Worm (Caenorhabditis elegans) whole organism, mixed stage, embryonic: ENCODE data around the gene efl-3.

Experiments used
- M03D4.4 ChIP-seq: sonication (generic microtip); optimal IDR thresholded peaks from 2 replicates; lab custom pipeline; 2017; ENCODE audit warnings: mild to moderate bottlenecking, missing genetic modification characterization, missing compliant biosample characterization
- bed-3 ChIP-seq: fragments of 200-800 bp; sonication (Bioruptor generic); optimal IDR thresholded peaks from 3 replicates; lab custom pipeline; 2018; ENCODE audit warnings: mild to moderate bottlenecking, missing genetic modification characterization, moderate library complexity, missing compliant biosample characterization
- blmp-1 ChIP-seq: fragments of 150-350 bp; optimal IDR thresholded peaks from 2 replicates; lab custom pipeline; 2014; ENCODE audit warnings: missing biosample characterization, missing genetic modification characterization
- ceh-39 ChIP-seq: fragments of 150-350 bp; optimal IDR thresholded peaks from 2 replicates; lab custom pipeline; 2014; ENCODE audit warnings: missing biosample characterization, missing genetic modification characterization
- ceh-43 ChIP-seq: fragments of 200-800 bp; sonication (Bioruptor generic); optimal IDR thresholded peaks from 2 replicates; lab custom pipeline; 2018; ENCODE audit warnings: mild to moderate bottlenecking, missing genetic modification characterization, moderate library complexity, missing compliant biosample characterization
- ceh-83 ChIP-seq: fragments of 200-800 bp; sonication (Bioruptor generic); optimal IDR thresholded peaks from 2 replicates; lab custom pipeline; 2018; ENCODE audit warnings: mild to moderate bottlenecking, missing genetic modification characterization, missing compliant biosample characterization
- ces-1 ChIP-seq: fragments of 150-350 bp; optimal IDR thresholded peaks from 2 replicates; lab custom pipeline; 2014; ENCODE audit warnings: missing biosample characterization, missing genetic modification reagents, missing genetic modification characterization
- cnd-1 ChIP-seq: fragments of 200-800 bp; sonication (Bioruptor generic); optimal IDR thresholded peaks from 2 replicates; lab custom pipeline; 2018; ENCODE audit warnings: mild to moderate bottlenecking, missing genetic modification characterization, missing compliant biosample characterization
- drap-1 ChIP-seq: fragments of 200-800 bp; sonication (Bioruptor generic); optimal IDR thresholded peaks from 3 replicates; lab custom pipeline; 2018; ENCODE audit warnings: mild to moderate bottlenecking, missing genetic modification characterization, missing compliant biosample characterization
- elt-1 ChIP-seq: sonication (generic microtip); optimal IDR thresholded peaks from 2 replicates; lab custom pipeline; 2017; ENCODE audit warnings: missing genetic modification characterization, mild to moderate bottlenecking, missing compliant biosample characterization, antibody characterized with exemption, moderate library complexity, borderline replicate concordance; ENCODE audit not compliant: insufficient read depth
- elt-3 ChIP-seq: fragments of 150-350 bp; optimal IDR thresholded peaks from 2 replicates; lab custom pipeline; 2014; ENCODE audit warnings: missing biosample characterization, missing genetic modification characterization
- flh-1 ChIP-seq: fragments of 200-800 bp; sonication (Bioruptor generic); optimal IDR thresholded peaks from 2 replicates; lab custom pipeline; 2018; ENCODE audit warnings: mild to moderate bottlenecking, missing genetic modification characterization, moderate library complexity, missing compliant biosample characterization
- ham-2 ChIP-seq: fragments of 200-800 bp; sonication (Bioruptor generic); optimal IDR thresholded peaks from 2 replicates; lab custom pipeline; 2018; ENCODE audit warnings: mild to moderate bottlenecking, missing genetic modification characterization, missing compliant biosample characterization
- hlh-1 ChIP-seq: fragments of 150-350 bp; optimal IDR thresholded peaks from 2 replicates; lab custom pipeline; 2014; ENCODE audit warnings: missing biosample characterization, missing genetic modification reagents, missing genetic modification characterization
- lin-13 ChIP-seq: fragments of 150-350 bp; optimal IDR thresholded peaks from 2 replicates; lab custom pipeline; 2014; ENCODE audit warnings: missing biosample characterization, missing genetic modification characterization
- lin-32 ChIP-seq: fragments of 200-800 bp; sonication (Bioruptor generic); optimal IDR thresholded peaks from 2 replicates; lab custom pipeline; 2018; ENCODE audit warnings: mild to moderate bottlenecking, missing genetic modification characterization, missing compliant biosample characterization
- lsy-2 ChIP-seq: fragments of 150-350 bp; optimal IDR thresholded peaks from 2 replicates; lab custom pipeline; 2014; ENCODE audit warnings: missing biosample characterization, missing genetic modification characterization
- mab-5 ChIP-seq: fragments of 150-350 bp; optimal IDR thresholded peaks from 2 replicates; lab custom pipeline; 2014; ENCODE audit warnings: missing biosample characterization, missing genetic modification characterization
- mep-1 ChIP-seq: fragments of 150-350 bp; optimal IDR thresholded peaks from 2 replicates; lab custom pipeline; 2017; ENCODE audit warnings: missing biosample characterization, missing genetic modification reagents, missing genetic modification characterization, inconsistent platforms
- mls-2 ChIP-seq: sonication (generic microtip); optimal IDR thresholded peaks from 2 replicates; lab custom pipeline; 2016; ENCODE audit warnings: mild to moderate bottlenecking, missing genetic modification characterization, moderate library complexity, missing compliant biosample characterization
- nhr-12 ChIP-seq: fragments of 150-350 bp; optimal IDR thresholded peaks from 2 replicates; lab custom pipeline; 2014; ENCODE audit warnings: missing biosample characterization, missing genetic modification characterization
- nhr-2 ChIP-seq: fragments of 150-350 bp; optimal IDR thresholded peaks from 2 replicates; lab custom pipeline; 2014; ENCODE audit warnings: missing biosample characterization, missing genetic modification characterization
- nhr-237 ChIP-seq: fragments of 150-350 bp; optimal IDR thresholded peaks from 2 replicates; lab custom pipeline; 2014; ENCODE audit warnings: missing biosample characterization, missing genetic modification characterization
- nhr-28 ChIP-seq: fragments of 150-350 bp; optimal IDR thresholded peaks from 2 replicates; lab custom pipeline; 2014; ENCODE audit warnings: missing biosample characterization, missing genetic modification characterization
- nhr-76 ChIP-seq: sonication (generic microtip); optimal IDR thresholded peaks from 2 replicates; lab custom pipeline; 2017; ENCODE audit warnings: missing biosample characterization, missing genetic modification characterization
- pha-4 ChIP-seq: fragments of 150-350 bp; optimal IDR thresholded peaks from 2 replicates; lab custom pipeline; 2018; ENCODE audit warnings: missing biosample characterization, missing genetic modification reagents, missing genetic modification characterization
- sem-2 ChIP-seq: fragments of 200-800 bp; sonication (Bioruptor generic); optimal IDR thresholded peaks from 2 replicates; lab custom pipeline; 2018; ENCODE audit warnings: mild to moderate bottlenecking, missing genetic modification characterization, missing compliant biosample characterization
- snpc-4 ChIP-seq: fragments of 150-350 bp; optimal IDR thresholded peaks from 2 replicates; lab custom pipeline; 2014; ENCODE audit warnings: missing biosample characterization, missing genetic modification characterization
- sptf-1 ChIP-seq: sonication (generic microtip); optimal IDR thresholded peaks from 2 replicates; lab custom pipeline; 2017; ENCODE audit warnings: mild to moderate bottlenecking, missing genetic modification characterization, moderate library complexity, missing compliant biosample characterization
- tbx-8 ChIP-seq: fragments of 200-800 bp; sonication (Bioruptor generic); optimal IDR thresholded peaks from 2 replicates; lab custom pipeline; 2018; ENCODE audit warnings: mild to moderate bottlenecking, missing genetic modification characterization, moderate library complexity, missing compliant biosample characterization
- unc-39 ChIP-seq: fragments of 150-350 bp; optimal IDR thresholded peaks from 2 replicates; lab custom pipeline; 2014; ENCODE audit warnings: missing biosample characterization, missing genetic modification characterization
- unc-62 ChIP-seq: fragments of 150-350 bp; optimal IDR thresholded peaks from 2 replicates; lab custom pipeline; 2014; ENCODE audit warnings: missing biosample characterization, missing genetic modification reagents, missing genetic modification characterization
- zip-8 ChIP-seq: fragments of 150-350 bp; optimal IDR thresholded peaks from 2 replicates; lab custom pipeline; 2014; ENCODE audit warnings: missing biosample characterization, missing genetic modification characterization
- ztf-11 ChIP-seq: fragments of 150-350 bp; optimal IDR thresholded peaks from 2 replicates; lab custom pipeline; 2014; ENCODE audit warnings: missing biosample characterization, missing genetic modification characterization

Gene efl-3

DNA sequence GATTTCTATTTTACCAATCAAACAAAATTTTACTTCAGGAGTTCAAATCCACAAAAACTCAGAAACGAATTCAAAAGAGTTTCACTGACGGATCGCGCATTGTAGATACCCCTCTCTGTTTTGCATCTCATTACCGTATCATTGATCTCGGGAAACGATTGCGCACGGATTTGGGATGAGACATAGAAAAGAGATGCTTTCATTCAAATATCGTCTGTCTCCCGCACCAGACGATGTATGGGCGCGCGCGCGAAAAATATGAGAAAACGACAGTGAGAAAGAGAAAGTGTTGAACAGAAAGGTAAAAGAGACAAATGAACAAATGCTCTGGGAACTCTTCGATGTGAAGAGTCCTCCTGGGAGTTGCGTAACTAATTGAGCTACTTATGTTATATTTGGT, 1.5 kb upstream of the efl-3 start:
- TF ChIP-seq blmp-1 (tag; lab: Kevin White, UChicago) (peak; percentile 7), elt-1 (tag; lab: Kevin White, UChicago) (peak; percentile 84), ceh-39 (tag; lab: Kevin White, UChicago) (no peak), zip-8 (tag; lab: Kevin White, UChicago) (peak; percentile 77)

DNA sequence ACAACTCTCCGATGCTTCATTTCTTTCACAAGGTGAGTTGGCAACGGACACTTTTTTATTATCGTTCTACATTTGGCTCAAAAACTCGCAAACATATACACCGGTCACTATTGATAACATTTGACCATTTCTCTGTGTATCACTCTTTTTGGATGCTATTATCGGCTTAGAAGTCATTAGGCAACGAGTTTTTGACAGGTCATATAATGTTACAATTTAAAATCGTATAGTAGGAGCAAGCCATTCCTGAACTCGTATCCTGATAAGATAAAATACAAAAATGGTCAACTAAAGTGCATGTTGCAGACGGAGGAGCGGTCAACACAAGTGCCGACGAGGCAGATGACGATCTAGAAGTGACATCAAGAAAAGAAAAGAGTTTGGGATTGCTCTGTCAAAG, 464 bp downstream of the efl-3 start:
- no peak for TF ChIP-seq ces-1 (GFP tag; lab: Kevin White, UChicago)
- no peak for TF ChIP-seq lin-32 (GFP tag; lab: Kevin White, UChicago)
- no peak for TF ChIP-seq unc-62
- no peak for TF ChIP-seq mep-1 (tag; lab: Kevin White, UChicago)
- no peak for TF ChIP-seq unc-39
- no peak for TF ChIP-seq tbx-8 (GFP tag; lab: Kevin White, UChicago)
- TF ChIP-seq M03D4.4 (tag; lab: Kevin White, UChicago), result no peak
- no peak for TF ChIP-seq nhr-28 (tag; lab: Kevin White, UChicago)
- no peak for TF ChIP-seq elt-3 (tag; lab: Kevin White, UChicago)
- TF ChIP-seq bed-3 (GFP tag; lab: Kevin White, UChicago), result no peak
- TF ChIP-seq cnd-1, result no peak
- no peak for TF ChIP-seq nhr-12 (tag; lab: Kevin White, UChicago)
- TF ChIP-seq sem-2 (GFP tag; lab: Kevin White, UChicago), result no peak
- TF ChIP-seq lsy-2 (tag; lab: Kevin White, UChicago), result no peak
- TF ChIP-seq mls-2 (tag; lab: Kevin White, UChicago), result no peak
- TF ChIP-seq drap-1 (GFP tag; lab: Kevin White, UChicago), result no peak
- TF ChIP-seq zip-8 (tag; lab: Kevin White, UChicago), result no peak
- no peak for TF ChIP-seq ceh-83

DNA sequence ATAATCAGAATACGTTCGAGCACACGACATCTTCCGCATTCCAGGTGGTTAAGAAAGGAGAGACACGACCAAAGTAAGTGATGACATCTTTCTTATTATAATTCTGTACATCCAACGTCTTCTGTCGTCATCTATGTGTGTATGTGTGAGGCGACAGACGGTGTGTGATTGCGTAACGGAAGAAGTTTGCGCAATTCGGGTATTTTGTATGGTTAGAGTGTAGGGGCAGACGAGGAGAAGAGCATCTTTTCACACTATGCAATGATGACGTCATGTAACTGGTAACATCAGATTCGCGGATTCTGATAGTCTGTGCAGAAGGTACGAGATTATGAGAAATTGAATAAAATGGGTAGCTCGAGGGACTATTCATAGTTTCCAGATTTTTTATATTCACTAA, 2.6 kb downstream of the efl-3 start:
- no peak for TF ChIP-seq ceh-83
- no peak for TF ChIP-seq ces-1 (GFP tag; lab: Kevin White, UChicago)
- no peak for TF ChIP-seq snpc-4 (tag; lab: Kevin White, UChicago)
- TF ChIP-seq cnd-1, result peak; percentile 79
- TF ChIP-seq lsy-2 (tag; lab: Kevin White, UChicago), result no peak
- no peak for TF ChIP-seq ham-2 (GFP tag; lab: Kevin White, UChicago)
- TF ChIP-seq nhr-237 (tag; lab: Kevin White, UChicago), result no peak
- no peak for TF ChIP-seq elt-3 (tag; lab: Kevin White, UChicago)
- TF ChIP-seq hlh-1 (tag; lab: Kevin White, UChicago), result no peak
- no peak for TF ChIP-seq nhr-12 (tag; lab: Kevin White, UChicago)
- TF ChIP-seq pha-4, result no peak
- no peak for TF ChIP-seq lin-13
- TF ChIP-seq unc-62, result no peak
- no peak for TF ChIP-seq bed-3 (GFP tag; lab: Kevin White, UChicago)
- TF ChIP-seq drap-1 (GFP tag; lab: Kevin White, UChicago), result no peak
- no peak for TF ChIP-seq sem-2 (GFP tag; lab: Kevin White, UChicago)
- no peak for TF ChIP-seq mep-1 (tag; lab: Kevin White, UChicago)
- no peak for TF ChIP-seq sptf-1
- TF ChIP-seq M03D4.4 (tag; lab: Kevin White, UChicago), result no peak
- TF ChIP-seq elt-1 (tag; lab: Kevin White, UChicago), result peak; percentile 33
- no peak for TF ChIP-seq ztf-11 (tag; lab: Kevin White, UChicago)
- no peak for TF ChIP-seq nhr-28 (tag; lab: Kevin White, UChicago)
- TF ChIP-seq ceh-39 (tag; lab: Kevin White, UChicago), result no peak
- peak; percentile 93 for TF ChIP-seq nhr-2 (tag; lab: Kevin White, UChicago)
- TF ChIP-seq nhr-76 (tag; lab: Kevin White, UChicago), result no peak
- no peak for TF ChIP-seq unc-39
- TF ChIP-seq flh-1 (GFP tag; lab: Kevin White, UChicago), result no peak
- TF ChIP-seq ceh-43 (GFP tag; lab: Kevin White, UChicago), result no peak
- TF ChIP-seq mls-2 (tag; lab: Kevin White, UChicago), result no peak
- TF ChIP-seq tbx-8 (GFP tag; lab: Kevin White, UChicago), result no peak
- no peak for TF ChIP-seq lin-32 (GFP tag; lab: Kevin White, UChicago)
- TF ChIP-seq zip-8 (tag; lab: Kevin White, UChicago), result peak; percentile 97
- TF ChIP-seq mab-5 (tag; lab: Kevin White, UChicago), result no peak
- no peak for TF ChIP-seq blmp-1 (tag; lab: Kevin White, UChicago)
